Fruit fly (Drosophila melanogaster) S2 (cell line): Measurements from ENCODE around the gene Prx6a.

Experiments used
- CG8478 ChIP-seq: fragments of >200 bp; optimal IDR thresholded peaks from 2 replicates; lab custom pipeline; 2018
- CTCF ChIP-seq, 2 experiments: fragments of >200 bp; optimal IDR thresholded peaks; 2 replicates each; lab custom pipeline; 2018

DNA sequence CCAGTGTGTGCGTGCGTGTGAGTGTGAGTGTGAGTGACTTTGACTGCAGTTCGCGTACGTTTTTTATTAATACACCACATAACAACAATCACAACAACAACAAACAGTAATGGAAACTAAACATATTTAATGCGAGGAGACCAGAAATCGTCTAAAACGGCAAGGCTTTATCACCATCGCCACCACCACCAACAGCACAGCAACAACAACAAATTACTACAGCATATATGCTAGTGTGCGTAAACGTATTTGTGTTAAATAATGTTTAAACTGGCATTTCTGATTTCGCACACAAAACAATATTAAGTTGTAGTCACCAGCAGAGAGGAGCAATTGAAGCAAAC, 8.2 kb upstream of the Prx6a start:
- TF ChIP-seq CG8478 (lab: Kevin White, UChicago) (no peak), CTCF (optimal IDR thresholded peaks at IDR 0.05; lab: Kevin White, UChicago) (no peak)
